Worm (Caenorhabditis elegans): ENCODE measurements around the gene Y54G2A.15.

Gene Y54G2A.15

DNA sequence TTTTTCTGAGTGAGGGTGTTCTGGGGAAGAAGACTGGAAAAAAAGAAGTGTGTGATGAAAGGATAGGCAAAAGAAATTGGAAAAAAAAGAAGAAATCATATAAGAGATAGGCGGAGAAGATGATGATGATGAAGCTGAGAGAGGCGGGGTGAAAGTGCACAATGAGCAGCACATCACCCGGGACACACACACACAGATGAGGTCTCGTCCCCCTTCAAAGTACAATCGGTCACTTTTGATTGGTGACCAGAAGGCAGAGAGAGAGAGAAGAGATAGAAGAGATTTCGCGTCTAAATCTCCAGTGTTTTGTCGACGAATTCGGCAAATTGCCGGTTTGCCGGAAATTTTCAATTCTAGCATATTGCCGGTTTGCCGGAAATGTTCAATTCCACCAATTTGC, 41.5 kb upstream of the Y54G2A.15 start:
- TF ChIP-seq ztf-29 (GFP tag; IDR thresholded peaks at IDR 0.05) (no peak), flt-1 (GFP tag; IDR thresholded peaks at IDR 0.05) (no peak), ref-1 (GFP tag; conservative IDR thresholded peaks at IDR 0.05) (no peak)

DNA sequence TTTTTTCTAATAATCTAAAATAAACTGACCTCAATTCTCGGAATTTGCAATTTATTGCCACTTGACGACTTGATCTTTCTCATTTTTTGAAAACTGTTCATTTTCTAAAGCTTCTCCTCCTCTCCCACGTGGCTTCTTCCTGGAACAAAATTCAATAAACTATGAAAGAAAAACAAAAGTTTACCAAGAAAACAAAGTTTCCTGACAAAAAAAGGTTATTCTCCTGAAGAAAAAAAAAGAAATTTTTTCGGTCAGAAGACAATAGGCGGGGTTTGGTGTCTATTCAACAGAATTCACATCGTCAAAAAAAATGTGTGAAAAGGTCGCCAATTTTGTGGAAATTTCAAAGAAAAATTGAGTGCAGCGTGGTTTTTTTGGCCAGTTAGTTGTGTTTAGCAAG, 21.0 kb upstream of the Y54G2A.15 start, which contains the start of gene Y54G2A.16:
Gene Y54G2A.16 (minus strand): TSS at position 101 of the 400 bp plus-strand sequence.
- TF ChIP-seq tab-1 (GFP tag; IDR thresholded peaks at IDR 0.05) (no peak), T22C8.4 (GFP tag; IDR thresholded peaks at IDR 0.05) (no peak), ztf-23 (GFP tag; IDR thresholded peaks at IDR 0.05) (no peak), flt-1 (GFP tag; IDR thresholded peaks at IDR 0.05) (no peak), cog-1 (tag; optimal IDR thresholded peaks at IDR 0.05) (no peak), ztf-29 (GFP tag; IDR thresholded peaks at IDR 0.05) (no peak), klf-2 (GFP tag; conservative IDR thresholded peaks at IDR 0.05) (no peak), ref-1 (GFP tag; conservative IDR thresholded peaks at IDR 0.05) (no peak), med-1 (GFP tag; optimal IDR thresholded peaks at IDR 0.05; ENCODE audit: insufficient read depth) (no peak)

ce11 chrIV:2858734-2859133, 15.0 kb upstream of the Y54G2A.15 start:
- TF ChIP-seq flt-1 (GFP tag; IDR thresholded peaks at IDR 0.05), result no peak
- TF ChIP-seq T22C8.4 (GFP tag; IDR thresholded peaks at IDR 0.05), result no peak
- TF ChIP-seq tab-1 (GFP tag; IDR thresholded peaks at IDR 0.05), result no peak
- no peak for TF ChIP-seq ztf-23 (GFP tag; IDR thresholded peaks at IDR 0.05)

DNA sequence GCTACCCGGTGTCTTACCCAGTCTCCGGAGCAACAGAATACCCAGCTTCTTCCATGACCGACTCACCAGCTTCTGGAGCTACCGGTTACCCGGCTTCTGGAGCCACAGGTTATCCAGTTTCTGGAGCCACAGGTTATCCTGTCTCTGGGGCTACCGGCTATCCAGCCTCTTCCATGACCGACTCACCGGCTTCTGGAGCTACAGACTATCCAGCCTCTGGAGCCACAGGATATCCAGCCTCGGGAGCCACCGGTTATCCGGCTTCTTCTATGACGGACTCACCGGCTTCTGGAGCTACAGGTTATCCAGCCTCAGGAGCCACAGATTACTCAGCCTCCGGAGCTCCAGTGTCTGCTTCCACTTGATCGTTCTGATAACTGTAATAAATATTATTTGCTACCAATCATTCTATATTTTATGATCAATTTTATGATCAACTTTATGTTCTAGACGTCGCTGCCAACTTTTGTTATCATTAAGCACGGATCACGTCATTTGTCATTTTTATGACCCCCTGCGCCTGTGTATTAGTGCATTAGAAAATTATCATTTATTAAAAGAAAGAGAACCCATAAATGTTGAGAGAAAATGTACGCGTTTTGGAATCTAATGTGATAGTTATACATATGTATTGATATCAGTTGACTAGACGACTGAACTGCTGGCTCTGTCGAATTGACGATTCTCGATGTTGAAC, 11.4 kb upstream of the Y54G2A.15 start:
- no peak for TF ChIP-seq ztf-23 (GFP tag; IDR thresholded peaks at IDR 0.05)
- no peak for TF ChIP-seq klf-2 (GFP tag; conservative IDR thresholded peaks at IDR 0.05)
- TF ChIP-seq ztf-29 (GFP tag; IDR thresholded peaks at IDR 0.05), result no peak
- TF ChIP-seq flt-1 (GFP tag; IDR thresholded peaks at IDR 0.05), result no peak
- no peak for TF ChIP-seq T22C8.4 (GFP tag; IDR thresholded peaks at IDR 0.05)
- no peak for TF ChIP-seq med-1 (GFP tag; optimal IDR thresholded peaks at IDR 0.05; ENCODE audit: insufficient read depth)

- TF ChIP-seq med-1 (GFP tag; optimal IDR thresholded peaks at IDR 0.05; ENCODE audit: insufficient read depth) (no peak), tab-1 (GFP tag; IDR thresholded peaks at IDR 0.05) (no peak), ztf-29 (GFP tag; IDR thresholded peaks at IDR 0.05) (no peak), cog-1 (tag; optimal IDR thresholded peaks at IDR 0.05) (no peak), klf-2 (GFP tag; conservative IDR thresholded peaks at IDR 0.05) (no peak), ztf-23 (GFP tag; IDR thresholded peaks at IDR 0.05) (no peak), flt-1 (GFP tag; IDR thresholded peaks at IDR 0.05) (no peak), ref-1 (GFP tag; conservative IDR thresholded peaks at IDR 0.05) (no peak), T22C8.4 (GFP tag; IDR thresholded peaks at IDR 0.05) (no peak)
Measured at ce11 chrIV:2854161-2854560, 10.4 kb upstream of the Y54G2A.15 start.

DNA sequence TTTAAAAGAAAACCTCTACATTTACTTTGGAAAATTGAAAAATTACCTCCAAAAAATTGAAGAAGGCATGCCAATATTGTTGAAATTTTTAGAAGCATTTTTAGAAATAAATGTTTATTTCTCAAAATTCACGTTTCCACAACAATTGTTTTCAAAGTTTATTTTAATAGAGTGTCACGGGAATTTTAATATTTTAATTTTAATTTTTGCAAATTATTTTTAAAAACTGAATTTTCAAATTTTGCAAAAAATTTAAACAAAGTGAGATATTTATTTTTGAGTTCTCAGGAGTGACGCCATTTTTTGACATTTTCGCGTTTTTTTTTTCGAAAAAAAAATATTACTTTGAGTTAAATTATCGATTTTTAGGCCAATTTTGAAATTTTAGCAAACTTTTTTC, 9.4 kb upstream of the Y54G2A.15 start, which contains the start of gene Y54G2A.49:
Gene Y54G2A.49 (minus strand): TSS at position 101 of the 400 bp plus-strand sequence.
- TF ChIP-seq ztf-23 (GFP tag; IDR thresholded peaks at IDR 0.05), result no peak
- TF ChIP-seq flt-1 (GFP tag; IDR thresholded peaks at IDR 0.05), result no peak
- TF ChIP-seq T22C8.4 (GFP tag; IDR thresholded peaks at IDR 0.05), result no peak
- no peak for TF ChIP-seq klf-2 (GFP tag; conservative IDR thresholded peaks at IDR 0.05)
- TF ChIP-seq ztf-29 (GFP tag; IDR thresholded peaks at IDR 0.05), result no peak
- no peak for TF ChIP-seq ref-1 (GFP tag; conservative IDR thresholded peaks at IDR 0.05)
- TF ChIP-seq med-1 (GFP tag; optimal IDR thresholded peaks at IDR 0.05; ENCODE audit: insufficient read depth), result no peak
- no peak for TF ChIP-seq tab-1 (GFP tag; IDR thresholded peaks at IDR 0.05)
- TF ChIP-seq cog-1 (tag; optimal IDR thresholded peaks at IDR 0.05), result no peak

DNA sequence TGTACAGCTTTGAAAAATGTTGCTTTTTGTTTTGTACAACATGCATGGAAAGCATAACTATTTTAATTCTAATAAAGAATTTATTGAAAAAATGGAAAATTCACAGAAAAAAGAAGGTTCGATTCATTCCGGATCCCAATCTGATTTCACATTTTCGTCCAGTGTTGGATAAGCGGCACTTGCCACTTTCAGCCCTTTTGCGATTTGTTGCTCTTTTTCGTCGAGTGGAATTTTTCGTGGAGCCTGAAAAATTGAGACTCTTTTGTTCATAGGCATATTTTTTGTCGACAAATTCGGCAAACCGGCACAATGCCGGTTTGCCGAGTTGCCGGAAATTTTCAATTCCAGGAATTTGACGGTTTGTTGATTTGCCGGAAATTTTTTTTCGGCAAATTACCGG, 7.8 kb upstream of the Y54G2A.15 start:
- TF ChIP-seq klf-2 (GFP tag; conservative IDR thresholded peaks at IDR 0.05) (no peak), ref-1 (GFP tag; conservative IDR thresholded peaks at IDR 0.05) (no peak), cog-1 (tag; optimal IDR thresholded peaks at IDR 0.05) (no peak), ztf-23 (GFP tag; IDR thresholded peaks at IDR 0.05) (no peak), tab-1 (GFP tag; IDR thresholded peaks at IDR 0.05) (no peak), med-1 (GFP tag; optimal IDR thresholded peaks at IDR 0.05; ENCODE audit: insufficient read depth) (no peak), flt-1 (GFP tag; IDR thresholded peaks at IDR 0.05) (no peak), ztf-29 (GFP tag; IDR thresholded peaks at IDR 0.05) (no peak), T22C8.4 (GFP tag; IDR thresholded peaks at IDR 0.05) (no peak)

DNA sequence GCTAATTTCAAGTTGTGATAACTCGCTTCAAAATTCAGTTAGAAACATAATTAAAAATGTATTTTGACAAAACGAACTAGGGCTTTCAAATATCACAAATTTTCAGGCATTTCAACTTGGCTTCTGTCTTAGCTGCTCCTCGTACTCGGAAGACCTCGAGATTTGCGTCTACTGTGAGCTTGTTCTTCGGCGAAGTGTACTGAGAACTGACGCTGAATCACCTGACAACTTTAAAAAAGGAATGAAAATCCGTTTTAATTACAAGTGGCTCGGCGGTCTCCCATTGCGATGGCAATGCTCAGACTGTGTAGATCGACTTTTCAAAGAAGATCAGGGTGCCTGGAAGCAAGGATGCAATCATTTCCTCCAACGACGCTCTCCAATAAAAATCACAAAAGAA, 6.8 kb upstream of the Y54G2A.15 start, which contains the start of gene clec-85:
Gene clec-85 (plus strand): TSS at position 301 of the 400 bp plus-strand sequence.
- TF ChIP-seq T22C8.4 (GFP tag; IDR thresholded peaks at IDR 0.05), result no peak
- no peak for TF ChIP-seq flt-1 (GFP tag; IDR thresholded peaks at IDR 0.05)

DNA sequence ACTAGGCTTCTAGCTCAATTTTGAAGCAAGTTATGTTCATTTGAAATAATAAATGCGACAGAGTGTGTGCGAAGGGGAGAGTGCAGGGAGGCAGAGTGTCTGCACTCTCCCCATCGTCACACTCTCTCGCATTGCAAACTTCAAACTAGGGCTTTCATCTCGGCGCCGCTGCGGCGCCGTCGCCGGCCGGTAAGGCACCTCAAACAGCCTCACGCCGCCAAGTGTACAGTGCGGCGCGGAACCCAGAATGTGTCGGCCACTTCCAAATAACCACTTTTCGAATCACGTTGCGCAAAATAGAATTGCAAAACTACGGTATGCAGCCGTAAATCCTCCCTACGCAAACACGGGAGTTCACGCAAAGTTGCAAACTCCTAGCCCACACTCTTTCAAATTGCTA, 5.5 kb upstream of the Y54G2A.15 start:
- TF ChIP-seq ref-1 (GFP tag; conservative IDR thresholded peaks at IDR 0.05) (no peak), klf-2 (GFP tag; conservative IDR thresholded peaks at IDR 0.05) (no peak), ztf-29 (GFP tag; IDR thresholded peaks at IDR 0.05) (no peak), med-1 (GFP tag; optimal IDR thresholded peaks at IDR 0.05; ENCODE audit: insufficient read depth) (no peak), tab-1 (GFP tag; IDR thresholded peaks at IDR 0.05) (no peak)

- no peak for TF ChIP-seq tab-1 (GFP tag; IDR thresholded peaks at IDR 0.05)
- no peak for TF ChIP-seq ztf-23 (GFP tag; IDR thresholded peaks at IDR 0.05)
- no peak for TF ChIP-seq T22C8.4 (GFP tag; IDR thresholded peaks at IDR 0.05)
- TF ChIP-seq flt-1 (GFP tag; IDR thresholded peaks at IDR 0.05), result no peak
- no peak for TF ChIP-seq klf-2 (GFP tag; conservative IDR thresholded peaks at IDR 0.05)
- no peak for TF ChIP-seq ztf-29 (GFP tag; IDR thresholded peaks at IDR 0.05)
- TF ChIP-seq ref-1 (GFP tag; conservative IDR thresholded peaks at IDR 0.05), result no peak
- TF ChIP-seq cog-1 (tag; optimal IDR thresholded peaks at IDR 0.05), result no peak
Measured at ce11 chrIV:2846264-2846663, 2.5 kb upstream of the Y54G2A.15 start, which contains the start of gene Y54G2A.40. Gene Y54G2A.40, plus strand, starts transcription at chrIV:2846476.
